Fruit fly (Drosophila melanogaster) whole organism, wandering third instar larva: Measurements from ENCODE around the gene Vha36-3.

Experiments used
- Abd-B ChIP-seq: fragments of >200 bp; optimal IDR thresholded peaks from 2 replicates; lab custom pipeline; 2017; ENCODE audit warnings: missing biosample characterization, missing genetic modification characterization
- CG9705 ChIP-seq: fragments of 200-800 bp; sonication (Bioruptor generic); optimal IDR thresholded peaks from 2 replicates; lab custom pipeline; 2018; ENCODE audit warnings: missing biosample characterization, mild to moderate bottlenecking, missing genetic modification characterization
- CrebA ChIP-seq: fragments of 200-800 bp; sonication (Bioruptor generic); optimal IDR thresholded peaks from 2 replicates; lab custom pipeline; 2016; ENCODE audit warnings: missing biosample characterization, mild to moderate bottlenecking, missing genetic modification characterization, borderline replicate concordance
- Hr78 ChIP-seq: fragments of >200 bp; optimal IDR thresholded peaks from 2 replicates; lab custom pipeline; 2017; ENCODE audit warnings: missing biosample characterization, missing genetic modification characterization
- Myc ChIP-seq: fragments of >200 bp; optimal IDR thresholded peaks from 2 replicates; lab custom pipeline; 2017
- N ChIP-seq: fragments of >200 bp; optimal IDR thresholded peaks from 2 replicates; lab custom pipeline; 2018; ENCODE audit warnings: missing biosample characterization, missing external identifiers, missing genetic modification characterization
- br ChIP-seq: fragments of 200-800 bp; sonication (Bioruptor generic); optimal IDR thresholded peaks from 2 replicates; lab custom pipeline; 2016; ENCODE audit warnings: missing biosample characterization, missing genetic modification characterization
- h ChIP-seq: fragments of 200-800 bp; sonication (Bioruptor generic); optimal IDR thresholded peaks from 3 replicates; lab custom pipeline; 2016; ENCODE audit warnings: missing biosample characterization, mild to moderate bottlenecking, missing genetic modification characterization
- psq ChIP-seq: fragments of 200-800 bp; sonication (Bioruptor generic); optimal IDR thresholded peaks from 3 replicates; lab custom pipeline; 2017; ENCODE audit warnings: missing biosample characterization, mild to moderate bottlenecking, missing genetic modification characterization, moderate library complexity
- rgr ChIP-seq: fragments of 200-800 bp; sonication (Bioruptor generic); optimal IDR thresholded peaks from 3 replicates; lab custom pipeline; 2016; ENCODE audit warnings: missing biosample characterization, mild to moderate bottlenecking, missing genetic modification characterization
- sv ChIP-seq: fragments of 200-800 bp; sonication (Bioruptor generic); optimal IDR thresholded peaks from 3 replicates; lab custom pipeline; 2016; ENCODE audit warnings: missing biosample characterization, missing genetic modification characterization
- tai ChIP-seq: sonication (Bioruptor generic); optimal IDR thresholded peaks from 2 replicates; lab custom pipeline; 2016; ENCODE audit warnings: missing biosample characterization, missing genetic modification characterization
- usp ChIP-seq: fragments of >200 bp; optimal IDR thresholded peaks from 2 replicates; lab custom pipeline; 2017; ENCODE audit warnings: missing biosample characterization, missing genetic modification characterization

- TF ChIP-seq Hr78 (GFP tag; lab: Kevin White, UChicago) (no peak), Abd-B (GFP tag; lab: Kevin White, UChicago) (no peak), CrebA (GFP tag; lab: Kevin White, UChicago) (no peak), br (GFP tag; lab: Kevin White, UChicago) (no peak), h (GFP tag; lab: Kevin White, UChicago) (peak; percentile 49), tai (GFP tag; lab: Kevin White, UChicago) (no peak), usp (GFP tag; lab: Kevin White, UChicago) (no peak), psq (no peak), rgr (GFP tag; lab: Kevin White, UChicago) (peak; percentile 31), sv (GFP tag; lab: Kevin White, UChicago) (no peak), N (no peak), CG9705 (GFP tag; lab: Kevin White, UChicago) (peak; percentile 36), Myc (lab: Kevin White, UChicago) (peak; percentile 77)
Measured at dm6 chrX:2603851-2604505, 23.6 kb upstream of the Vha36-3 start, which contains the start of the genes Klp3A and Zw10.
